Fruit fly (Drosophila melanogaster): ENCODE data around the gene SkpE.

The SkpE gene

dm6 chrX:19840341-19840740 lies 16.5 kb upstream of the SkpE start:
- TF ChIP-seq psq (GFP tag; optimal IDR thresholded peaks at IDR 0.05) (no peak), Abd-B (GFP tag; optimal IDR thresholded peaks at IDR 0.05) (no peak), brk (GFP tag; optimal IDR thresholded peaks at IDR 0.05) (no peak), Dfd (GFP tag; optimal IDR thresholded peaks at IDR 0.05) (no peak), CG32264 (GFP tag; optimal IDR thresholded peaks at IDR 0.05) (no peak), Hr83 (GFP tag; optimal IDR thresholded peaks at IDR 0.05; ENCODE audit: poor library complexity, severe bottlenecking) (no peak), Hr78 (GFP tag; optimal IDR thresholded peaks at IDR 0.05) (no peak), tai (GFP tag; optimal IDR thresholded peaks at IDR 0.05) (no peak), Hnf4 (GFP tag; optimal IDR thresholded peaks at IDR 0.05) (no peak), ey (GFP tag; optimal IDR thresholded peaks at IDR 0.05) (no peak), sage (GFP tag; optimal IDR thresholded peaks at IDR 0.05) (no peak), CrebA (GFP tag; optimal IDR thresholded peaks at IDR 0.05; ENCODE audit: borderline replicate concordance) (no peak), foxo (GFP tag; optimal IDR thresholded peaks at IDR 0.05) (no peak), Jra (GFP tag; optimal IDR thresholded peaks at IDR 0.05) (no peak), HLH106 (tag; optimal IDR thresholded peaks at IDR 0.05) (no peak)

dm6 chrX:19839067-19839466 lies 15.2 kb upstream of the SkpE start:
- TF ChIP-seq dsf (GFP tag; optimal IDR thresholded peaks at IDR 0.05; ENCODE audit: borderline replicate concordance): no peak
- TF ChIP-seq tai (GFP tag; optimal IDR thresholded peaks at IDR 0.05): no peak
- no peak for TF ChIP-seq Sp1 (GFP tag; optimal IDR thresholded peaks at IDR 0.05)
- no peak for TF ChIP-seq OdsH (GFP tag; optimal IDR thresholded peaks at IDR 0.05)
- TF ChIP-seq CG9705 (GFP tag; optimal IDR thresholded peaks at IDR 0.05): no peak
- no peak for TF ChIP-seq pan (optimal IDR thresholded peaks at IDR 0.05)
- TF ChIP-seq Jra (GFP tag; optimal IDR thresholded peaks at IDR 0.05): no peak
- TF ChIP-seq CG32264 (GFP tag; optimal IDR thresholded peaks at IDR 0.05): no peak
- TF ChIP-seq brk (GFP tag; optimal IDR thresholded peaks at IDR 0.05): no peak
- no peak for TF ChIP-seq Abd-B (GFP tag; optimal IDR thresholded peaks at IDR 0.05)
- no peak for TF ChIP-seq fru (GFP tag; optimal IDR thresholded peaks at IDR 0.05)
- TF ChIP-seq dmrt93B (GFP tag; optimal IDR thresholded peaks at IDR 0.05): no peak
- no peak for TF ChIP-seq jim (GFP tag; optimal IDR thresholded peaks at IDR 0.05)
- no peak for TF ChIP-seq GATAd (GFP tag; optimal IDR thresholded peaks at IDR 0.05)
- TF ChIP-seq sage (GFP tag; optimal IDR thresholded peaks at IDR 0.05): no peak
- no peak for TF ChIP-seq Dif (GFP tag; optimal IDR thresholded peaks at IDR 0.05; ENCODE audit: partially characterized antibody)
- TF ChIP-seq Hr83 (GFP tag; optimal IDR thresholded peaks at IDR 0.05; ENCODE audit: poor library complexity, severe bottlenecking): no peak
- TF ChIP-seq Mio (GFP tag; optimal IDR thresholded peaks at IDR 0.05): no peak
- TF ChIP-seq Rel (GFP tag; optimal IDR thresholded peaks at IDR 0.05): no peak
- TF ChIP-seq Rel (tag; optimal IDR thresholded peaks at IDR 0.05): no peak
- no peak for TF ChIP-seq N (GFP tag; optimal IDR thresholded peaks at IDR 0.05)

DNA sequence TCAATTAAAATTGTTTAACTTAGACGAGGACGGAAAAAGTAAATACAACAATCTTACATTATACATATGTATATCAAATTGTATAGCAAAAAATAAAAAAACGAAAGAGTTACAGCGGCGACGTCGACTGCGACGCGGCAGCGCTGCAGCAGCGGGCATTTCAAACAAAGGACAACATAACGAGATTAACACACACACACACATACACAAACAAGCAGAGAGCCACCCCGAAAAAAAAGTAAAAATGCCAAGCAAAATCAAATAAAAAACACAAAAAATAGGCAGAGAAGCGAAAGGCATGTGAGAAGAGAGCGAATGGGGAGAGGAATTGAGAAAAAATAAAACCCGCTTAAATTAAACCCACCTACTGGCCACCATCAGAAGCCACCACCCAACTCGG lies 3.9 kb upstream of the SkpE start:
- peak; percentile 3 for TF ChIP-seq Sp1 (GFP tag; optimal IDR thresholded peaks at IDR 0.05)
- no peak for TF ChIP-seq sage (GFP tag; optimal IDR thresholded peaks at IDR 0.05)

DNA sequence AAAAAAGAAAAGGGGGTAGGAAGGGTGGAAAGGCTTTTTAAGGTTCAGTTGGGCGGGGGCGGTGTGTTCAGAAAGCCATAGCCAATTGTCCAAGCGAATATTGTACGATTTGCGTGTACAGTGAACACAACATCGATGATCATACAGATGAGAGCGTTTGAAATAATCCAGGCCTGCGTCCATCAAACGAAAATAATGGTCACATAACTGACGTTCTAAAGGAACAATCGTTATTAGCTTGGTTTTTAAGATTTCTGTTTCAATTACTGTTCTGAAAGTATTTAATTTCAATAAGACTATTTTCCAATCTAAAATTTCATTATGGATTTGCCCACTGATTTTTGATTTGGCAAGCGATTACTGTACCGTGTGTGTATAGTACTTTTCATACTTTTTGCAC lies 1.3 kb upstream of the SkpE start:
- TF ChIP-seq rgr (GFP tag; optimal IDR thresholded peaks at IDR 0.05) (no peak), dmrt93B (GFP tag; optimal IDR thresholded peaks at IDR 0.05) (no peak), GATAd (GFP tag; optimal IDR thresholded peaks at IDR 0.05) (no peak), CG9705 (GFP tag; optimal IDR thresholded peaks at IDR 0.05) (no peak), tai (GFP tag; optimal IDR thresholded peaks at IDR 0.05) (no peak), sv (GFP tag; optimal IDR thresholded peaks at IDR 0.05) (no peak), Mio (GFP tag; optimal IDR thresholded peaks at IDR 0.05) (no peak), woc (GFP tag; optimal IDR thresholded peaks at IDR 0.05) (no peak), OdsH (GFP tag; optimal IDR thresholded peaks at IDR 0.05) (no peak), fru (GFP tag; optimal IDR thresholded peaks at IDR 0.05) (no peak), pan (optimal IDR thresholded peaks at IDR 0.05) (no peak)

DNA sequence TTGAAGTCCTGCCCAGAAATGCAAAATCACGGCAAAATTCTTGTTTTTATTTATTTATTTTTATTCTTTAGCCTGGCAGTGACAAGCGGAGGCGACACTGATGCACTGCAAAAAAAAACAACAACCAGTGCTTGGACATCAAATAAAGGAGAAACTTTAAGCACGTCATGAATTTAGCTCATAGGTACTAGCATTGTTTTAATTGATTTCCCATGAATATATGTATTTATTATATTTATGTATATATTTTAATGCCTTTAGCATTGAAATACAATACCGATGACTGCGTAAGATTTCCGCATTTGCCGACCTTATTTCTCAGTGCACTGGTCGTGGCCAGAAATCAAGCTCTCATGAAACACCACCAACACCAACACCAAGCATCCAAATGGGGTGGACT lies 5.3 kb downstream of the SkpE start:
- TF ChIP-seq h (GFP tag; optimal IDR thresholded peaks at IDR 0.05) (no peak), GATAd (GFP tag; optimal IDR thresholded peaks at IDR 0.05) (no peak), CG32264 (GFP tag; optimal IDR thresholded peaks at IDR 0.05) (no peak), Dfd (GFP tag; optimal IDR thresholded peaks at IDR 0.05) (no peak), N (GFP tag; optimal IDR thresholded peaks at IDR 0.05) (no peak), pan (optimal IDR thresholded peaks at IDR 0.05) (no peak), brk (GFP tag; optimal IDR thresholded peaks at IDR 0.05) (no peak), sage (GFP tag; optimal IDR thresholded peaks at IDR 0.05) (no peak), psq (GFP tag; optimal IDR thresholded peaks at IDR 0.05) (no peak), woc (GFP tag; optimal IDR thresholded peaks at IDR 0.05) (no peak), Hr83 (GFP tag; optimal IDR thresholded peaks at IDR 0.05; ENCODE audit: poor library complexity, severe bottlenecking) (no peak)

Data from whole organism, wandering third instar larva.